Worm (Caenorhabditis elegans): Measurements from ENCODE around the gene C01G5.25.

DNA sequence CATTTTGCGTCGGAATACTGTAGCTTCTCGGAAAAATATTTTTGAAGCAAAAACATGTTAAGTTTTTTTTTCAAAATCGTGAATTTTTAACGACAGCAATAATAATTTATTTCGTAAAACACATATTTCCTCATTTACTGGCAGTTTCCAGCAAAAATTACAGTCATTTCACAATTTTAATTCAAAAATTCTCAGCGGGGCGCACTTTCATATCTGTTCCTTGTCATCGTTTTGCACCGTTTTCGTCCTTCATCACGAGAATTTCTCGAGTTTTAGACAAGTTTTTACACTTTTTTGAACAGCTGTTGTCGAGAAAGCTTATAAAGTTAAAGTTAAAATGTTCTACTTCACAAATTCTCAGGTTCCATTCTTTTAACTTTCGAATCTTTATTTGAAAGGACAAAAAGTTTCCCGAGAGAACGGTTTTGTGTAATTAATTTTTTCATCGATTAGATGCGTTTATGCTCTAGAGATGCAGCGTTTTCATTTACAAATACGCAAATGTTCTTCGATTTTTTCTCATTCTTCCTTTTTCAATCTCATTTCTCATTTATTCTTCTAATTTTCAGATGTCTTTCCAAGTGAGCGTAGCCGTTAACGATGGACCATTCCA is 19.1 kb upstream of the C01G5.25 start, which contains the start of gene ddi-1:
- TF ChIP-seq ama-1 (optimal IDR thresholded peaks at IDR 0.05) (no peak), flt-1 (GFP tag; IDR thresholded peaks at IDR 0.05) (no peak), hmbx-1 (tag; optimal IDR thresholded peaks at IDR 0.05) (no peak), B0310.2 (tag; optimal IDR thresholded peaks at IDR 0.05) (no peak), F13C5.2 (tag; optimal IDR thresholded peaks at IDR 0.05) (no peak), ets-7 (tag; optimal IDR thresholded peaks at IDR 0.05) (no peak), tbx-11 (GFP tag; IDR thresholded peaks at IDR 0.05) (no peak), sea-1 (GFP tag; conservative IDR thresholded peaks at IDR 0.05) (no peak), tra-4 (tag; optimal IDR thresholded peaks at IDR 0.05) (no peak), aly-1 (tag; optimal IDR thresholded peaks at IDR 0.05) (no peak)
